Fruit fly (Drosophila melanogaster) whole organism: ENCODE results near the gene Dfd.

Experiments
- CG8478 ChIP-seq: fragments of >200 bp; optimal IDR thresholded peaks from 2 replicates; lab custom pipeline; 2018; ENCODE audit warnings: inconsistent platforms
- Dll ChIP-seq: fragments of >200 bp; optimal IDR thresholded peaks from 2 replicates; lab custom pipeline; 2017
- EcR ChIP-seq, 2 experiments: fragments of >200 bp; optimal IDR thresholded peaks; 2 replicates each; lab custom pipeline; 2017; ENCODE audit warnings: missing biosample characterization in 2 of 2, missing genetic modification characterization in 2 of 2, missing genetic modification reagents in 2 of 2
- pan ChIP-seq: fragments of >200 bp; optimal IDR thresholded peaks from 2 replicates; lab custom pipeline; 2017
- psq ChIP-seq: fragments of >200 bp; optimal IDR thresholded peaks from 2 replicates; lab custom pipeline; 2017
- usp ChIP-seq: fragments of >200 bp; optimal IDR thresholded peaks from 2 replicates; lab custom pipeline; 2017; ENCODE audit warnings: missing biosample characterization, missing genetic modification characterization, mixed read lengths

Gene Dfd

DNA sequence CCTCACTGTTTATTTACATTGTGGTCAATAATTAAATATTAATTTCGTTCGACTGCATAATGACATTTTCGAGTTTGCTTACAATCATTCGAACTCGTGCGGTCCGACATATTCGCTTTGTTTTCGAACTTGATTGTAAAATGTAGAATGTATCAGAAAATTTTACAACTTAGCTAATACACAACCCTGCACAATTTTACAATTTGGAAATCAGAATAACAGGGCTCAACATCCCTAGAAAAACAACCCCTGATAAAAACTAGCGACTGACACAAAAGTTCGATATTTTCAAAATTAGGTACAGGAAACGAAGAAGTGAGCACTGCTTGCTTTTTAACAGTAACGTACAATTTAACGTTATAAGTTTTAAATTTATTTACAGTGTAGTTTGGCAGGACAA, 15.0 kb downstream of the Dfd start:
- TF ChIP-seq CG8478 (lab: Kevin White, UChicago) (no peak), usp (GFP tag; lab: Kevin White, UChicago) (no peak), EcR (GFP tag; optimal IDR thresholded peaks at IDR 0.05; lab: Kevin White, UChicago) (no peak), pan (lab: Kevin White, UChicago) (no peak), Dll (lab: Kevin White, UChicago) (no peak), psq (no peak)

DNA sequence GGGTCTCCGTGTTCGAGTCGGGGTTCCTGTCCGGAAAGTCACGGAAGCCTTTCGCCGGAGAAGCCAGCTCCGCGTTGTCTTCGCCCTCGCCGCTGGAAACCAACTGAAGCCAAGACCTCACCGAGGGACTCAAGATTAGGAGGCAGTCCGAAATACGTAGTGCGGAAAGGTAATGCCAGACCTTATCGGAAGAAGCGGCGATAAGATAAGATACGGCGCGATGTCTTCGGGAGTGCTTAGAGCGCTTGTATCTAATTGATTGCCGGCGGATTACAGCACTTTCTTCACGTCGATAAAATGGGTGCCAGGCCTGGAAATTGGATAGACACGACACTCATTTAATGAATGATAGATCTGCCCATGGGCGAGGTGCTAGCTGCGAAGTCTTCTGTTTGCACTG, 18.2 kb downstream of the Dfd start:
- TF ChIP-seq usp (GFP tag; lab: Kevin White, UChicago), result no peak

DNA sequence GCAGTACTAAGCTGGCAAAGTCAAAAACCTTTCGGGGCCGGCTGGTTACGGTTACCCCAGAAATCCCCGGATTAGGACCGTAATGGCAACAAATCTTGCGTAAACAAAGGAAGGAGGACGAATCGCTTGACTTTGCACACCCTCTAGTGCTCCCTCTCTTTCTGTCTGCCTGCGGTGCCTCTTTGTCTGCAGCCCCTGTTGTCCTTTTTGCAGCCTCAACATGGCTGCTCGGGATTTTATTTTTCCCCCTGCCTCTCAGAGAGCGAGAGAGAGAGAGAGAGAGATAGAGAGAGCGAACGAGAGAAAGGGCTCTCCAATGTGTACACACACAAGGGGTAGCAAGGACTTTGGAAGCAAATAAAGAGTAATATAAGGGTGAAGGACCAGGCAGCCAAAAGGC, 18.9 kb downstream of the Dfd start:
- TF ChIP-seq CG8478 (lab: Kevin White, UChicago), result no peak
- TF ChIP-seq usp (GFP tag; lab: Kevin White, UChicago), result no peak
- TF ChIP-seq Dll (lab: Kevin White, UChicago), result no peak
- no peak for TF ChIP-seq pan (lab: Kevin White, UChicago)
- TF ChIP-seq EcR (GFP tag; optimal IDR thresholded peaks at IDR 0.05; lab: Kevin White, UChicago), result no peak
- TF ChIP-seq psq, result no peak

dm6 chr3R:6812107-6812875, 20.7 kb downstream of the Dfd start:
- TF ChIP-seq psq, result no peak
- no peak for TF ChIP-seq EcR (GFP tag; optimal IDR thresholded peaks at IDR 0.05; lab: Kevin White, UChicago)
- no peak for TF ChIP-seq pan (lab: Kevin White, UChicago)
- TF ChIP-seq Dll (lab: Kevin White, UChicago), result no peak
- TF ChIP-seq usp (GFP tag; lab: Kevin White, UChicago), result no peak
- no peak for TF ChIP-seq CG8478 (lab: Kevin White, UChicago)

- no peak for TF ChIP-seq usp (GFP tag; lab: Kevin White, UChicago)
- no peak for TF ChIP-seq CG8478 (lab: Kevin White, UChicago)
- TF ChIP-seq psq, result no peak
- TF ChIP-seq EcR (GFP tag; optimal IDR thresholded peaks at IDR 0.05; lab: Kevin White, UChicago), result no peak
- TF ChIP-seq Dll (lab: Kevin White, UChicago), result no peak
- no peak for TF ChIP-seq pan (lab: Kevin White, UChicago)
These were observed 21.2 kb downstream of the Dfd start for dm6 chr3R:6812876-6813199.

dm6 chr3R:6813259-6813658, 21.6 kb downstream of the Dfd start:
- TF ChIP-seq EcR (GFP tag; optimal IDR thresholded peaks at IDR 0.05; lab: Kevin White, UChicago), result no peak
- no peak for TF ChIP-seq pan (lab: Kevin White, UChicago)
- TF ChIP-seq CG8478 (lab: Kevin White, UChicago), result no peak
- TF ChIP-seq usp (GFP tag; lab: Kevin White, UChicago), result no peak
- no peak for TF ChIP-seq psq
- no peak for TF ChIP-seq Dll (lab: Kevin White, UChicago)

- no peak for TF ChIP-seq usp (GFP tag; lab: Kevin White, UChicago)
- no peak for TF ChIP-seq pan (lab: Kevin White, UChicago)
- no peak for TF ChIP-seq EcR (GFP tag; optimal IDR thresholded peaks at IDR 0.05; lab: Kevin White, UChicago)
- no peak for TF ChIP-seq CG8478 (lab: Kevin White, UChicago)
- no peak for TF ChIP-seq Dll (lab: Kevin White, UChicago)
- TF ChIP-seq psq, result no peak
These were observed 22.4 kb downstream of the Dfd start for dm6 chr3R:6813941-6814556.

dm6 chr3R:6814875-6815750, 23.5 kb downstream of the Dfd start:
- no peak for TF ChIP-seq Dll (lab: Kevin White, UChicago)
- no peak for TF ChIP-seq usp (GFP tag; lab: Kevin White, UChicago)
- no peak for TF ChIP-seq EcR (GFP tag; optimal IDR thresholded peaks at IDR 0.05; lab: Kevin White, UChicago)
- TF ChIP-seq CG8478 (lab: Kevin White, UChicago), result no peak
- no peak for TF ChIP-seq pan (lab: Kevin White, UChicago)
- TF ChIP-seq psq, result no peak

DNA sequence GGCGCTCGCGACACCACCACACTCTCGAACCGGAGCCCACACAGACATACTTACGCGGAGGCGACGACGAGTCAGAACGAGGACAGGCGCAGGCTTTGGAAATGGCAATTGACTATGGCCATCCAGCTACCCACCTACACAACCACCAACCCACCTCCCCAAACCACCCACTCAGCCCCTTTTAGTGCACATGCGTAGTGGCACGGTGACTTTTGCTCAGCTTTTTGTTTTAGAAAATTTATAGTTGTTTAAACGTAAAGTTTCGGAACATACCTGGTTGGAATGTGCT, 24.1 kb downstream of the Dfd start:
- TF ChIP-seq Dll (lab: Kevin White, UChicago) (no peak), CG8478 (lab: Kevin White, UChicago) (no peak), pan (lab: Kevin White, UChicago) (no peak), usp (GFP tag; lab: Kevin White, UChicago) (no peak), EcR (GFP tag; optimal IDR thresholded peaks at IDR 0.05; lab: Kevin White, UChicago) (no peak), psq (no peak)

DNA sequence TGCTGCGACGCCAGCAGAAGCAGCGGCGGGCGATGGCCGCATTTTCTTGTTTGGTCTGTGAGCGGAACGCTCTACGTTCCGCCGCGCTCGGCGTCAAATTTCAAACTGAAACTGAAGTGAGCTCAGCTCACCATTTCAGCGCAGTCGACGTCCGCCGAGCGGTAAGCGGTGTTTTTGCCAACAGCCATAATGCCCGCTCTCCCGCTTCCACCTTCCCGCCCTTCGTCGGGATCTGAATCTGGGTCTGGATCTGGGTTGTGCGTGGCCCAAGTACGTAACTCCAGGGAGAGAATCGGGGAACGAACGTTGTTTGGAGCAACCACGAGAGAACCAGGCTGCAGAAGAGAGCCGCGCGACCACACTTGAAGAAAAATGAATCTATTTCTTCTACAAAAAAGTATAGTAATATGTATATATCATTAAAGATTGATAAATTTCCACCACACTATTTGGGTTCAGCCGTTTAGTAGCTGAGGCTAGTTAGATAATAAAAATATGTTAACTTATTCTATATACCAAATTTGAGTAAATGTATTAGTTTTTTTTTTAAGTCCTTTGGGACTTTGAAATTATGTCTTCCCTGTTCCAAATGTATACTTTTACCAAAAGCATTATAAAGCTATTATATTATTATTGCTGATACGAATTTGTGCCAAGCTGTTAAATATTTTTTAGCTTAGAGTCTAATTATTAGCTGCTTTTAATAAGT, 24.8 kb downstream of the Dfd start:
- TF ChIP-seq Dll (lab: Kevin White, UChicago), result peak; percentile 52
- TF ChIP-seq EcR (GFP tag; optimal IDR thresholded peaks at IDR 0.05; lab: Kevin White, UChicago), result no peak
- no peak for TF ChIP-seq CG8478 (lab: Kevin White, UChicago)
- TF ChIP-seq psq, result no peak

DNA sequence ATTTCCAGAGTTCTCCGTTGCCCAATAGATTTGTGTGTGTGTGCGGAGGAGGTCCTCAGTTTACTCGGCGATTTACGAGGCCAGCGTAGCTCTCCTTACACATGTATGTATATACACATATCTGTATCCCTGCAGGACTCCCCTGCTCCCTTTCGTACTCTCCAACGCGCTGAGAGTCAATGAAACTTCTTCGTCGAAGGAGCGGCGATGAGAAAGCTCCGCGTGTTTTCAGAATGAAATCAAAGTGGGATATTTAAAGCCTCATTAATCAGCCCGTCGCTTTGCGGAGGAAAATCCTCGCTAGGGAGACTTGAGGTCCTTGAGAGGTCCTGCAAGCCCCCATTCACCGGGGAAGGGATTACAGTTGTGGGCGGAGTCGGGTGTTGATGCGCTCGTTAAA, 25.6 kb downstream of the Dfd start:
- no peak for TF ChIP-seq usp (GFP tag; lab: Kevin White, UChicago)
- TF ChIP-seq psq, result no peak
- TF ChIP-seq Dll (lab: Kevin White, UChicago), result no peak
- TF ChIP-seq pan (lab: Kevin White, UChicago), result no peak
- no peak for TF ChIP-seq EcR (GFP tag; optimal IDR thresholded peaks at IDR 0.05; lab: Kevin White, UChicago)
- no peak for TF ChIP-seq CG8478 (lab: Kevin White, UChicago)
